Fruit fly (Drosophila melanogaster) whole organism, embryonic: ENCODE results near the gene Mkk4.

Source experiments
- Blimp-1 ChIP-seq: fragments of 200-800 bp; sonication (Bioruptor generic); optimal IDR thresholded peaks from 3 replicates; lab custom pipeline; 2018; ENCODE audit warnings: missing biosample characterization, missing genetic modification characterization, mild to moderate bottlenecking, moderate library complexity, missing genetic modification reagents
- CG10959 ChIP-seq: fragments of 200-800 bp; sonication (Bioruptor generic); IDR thresholded peaks from 2 replicates; pipeline ENCODE4 v1.3.6; 2022; ENCODE audit warnings: missing biosample characterization, missing genetic modification characterization
- CG11504 ChIP-seq: fragments of 200-800 bp; sonication (Bioruptor generic); optimal IDR thresholded peaks from 3 replicates; lab custom pipeline; 2019; ENCODE audit warnings: missing biosample characterization, mild to moderate bottlenecking, missing genetic modification characterization, moderate library complexity
- CG12071 ChIP-seq: fragments of 200-800 bp; sonication (Bioruptor generic); optimal IDR thresholded peaks from 3 replicates; lab custom pipeline; 2018; ENCODE audit warnings: missing biosample characterization, mild to moderate bottlenecking, missing genetic modification characterization
- CG1233 ChIP-seq: fragments of 200-800 bp; sonication (Bioruptor generic); optimal IDR thresholded peaks from 4 replicates; lab custom pipeline; 2018; ENCODE audit warnings: missing biosample characterization, mild to moderate bottlenecking, missing genetic modification characterization
- CG13775 ChIP-seq: fragments of 200-800 bp; sonication (Bioruptor generic); optimal IDR thresholded peaks from 3 replicates; lab custom pipeline; 2017; ENCODE audit warnings: missing biosample characterization, mild to moderate bottlenecking, missing genetic modification characterization
- CG14050 ChIP-seq: fragments of 200-800 bp; sonication (Bioruptor generic); IDR thresholded peaks from 3 replicates; pipeline ENCODE4 v1.3.6; 2022; ENCODE audit warnings: missing biosample characterization, missing genetic modification characterization
- CG2129 ChIP-seq: fragments of 200-800 bp; sonication (Bioruptor generic); IDR thresholded peaks from 2 replicates; pipeline ENCODE4 v1.3.6; 2022; ENCODE audit warnings: missing biosample characterization, missing genetic modification characterization; ENCODE audit not compliant: partially characterized antibody
- CG30020 ChIP-seq: fragments of 200-800 bp; optimal IDR thresholded peaks from 2 replicates; lab custom pipeline; 2019; ENCODE audit warnings: missing biosample characterization, mild to moderate bottlenecking, missing genetic modification characterization, moderate library complexity
- CG3065 ChIP-seq: fragments of 200-800 bp; sonication (Bioruptor generic); optimal IDR thresholded peaks from 2 replicates; lab custom pipeline; 2016; ENCODE audit warnings: missing biosample characterization, missing genetic modification characterization
- CG31224 ChIP-seq: fragments of 200-800 bp; sonication (Bioruptor generic); IDR thresholded peaks from 2 replicates; pipeline ENCODE4 v1.3.6; 2022; ENCODE audit warnings: missing biosample characterization, missing genetic modification characterization
- CG34376 ChIP-seq: fragments of 200-800 bp; sonication (Bioruptor generic); optimal IDR thresholded peaks from 2 replicates; lab custom pipeline; 2018; ENCODE audit warnings: missing biosample characterization, mild to moderate bottlenecking, missing genetic modification characterization
- CG34422 ChIP-seq: fragments of 200-800 bp; sonication (Bioruptor generic); IDR thresholded peaks from 3 replicates; pipeline ENCODE4 v1.3.6; 2022; ENCODE audit warnings: missing biosample characterization, missing genetic modification characterization
- CG4282 ChIP-seq: fragments of 200-800 bp; sonication (Bioruptor generic); optimal IDR thresholded peaks from 2 replicates; lab custom pipeline; 2016; ENCODE audit warnings: missing biosample characterization, missing genetic modification characterization
- CG4328 ChIP-seq: fragments of 200-800 bp; sonication (Bioruptor generic); optimal IDR thresholded peaks from 3 replicates; lab custom pipeline; 2017; ENCODE audit warnings: missing biosample characterization, missing genetic modification reagents, missing genetic modification characterization
- CG43689 ChIP-seq: fragments of 200-800 bp; sonication (Bioruptor generic); IDR thresholded peaks from 2 replicates; pipeline ENCODE4 v1.3.6; 2022; ENCODE audit warnings: missing biosample characterization, missing genetic modification characterization
- CG5953 ChIP-seq: fragments of 200-800 bp; sonication (Bioruptor generic); IDR thresholded peaks from 2 replicates; pipeline ENCODE4 v1.3.6; 2022; ENCODE audit warnings: missing biosample characterization, missing genetic modification characterization
- CG6689 ChIP-seq: fragments of 200-800 bp; sonication (Bioruptor generic); IDR thresholded peaks from 2 replicates; pipeline ENCODE4 v1.3.6; 2022; ENCODE audit warnings: missing biosample characterization, missing genetic modification characterization
- CG6854 ChIP-seq: fragments of 200-800 bp; sonication (Bioruptor generic); optimal IDR thresholded peaks from 3 replicates; lab custom pipeline; 2017; ENCODE audit warnings: missing biosample characterization, mild to moderate bottlenecking, missing genetic modification characterization
- CG7271 ChIP-seq: fragments of 200-800 bp; sonication (Bioruptor generic); optimal IDR thresholded peaks from 2 replicates; lab custom pipeline; 2018; ENCODE audit warnings: missing biosample characterization, mild to moderate bottlenecking, missing genetic modification characterization, moderate library complexity
- CG8944 ChIP-seq: fragments of 200-800 bp; sonication (Bioruptor generic); optimal IDR thresholded peaks from 3 replicates; lab custom pipeline; 2016; ENCODE audit warnings: missing biosample characterization, missing genetic modification characterization
- CG9727 ChIP-seq: fragments of 200-800 bp; sonication (Bioruptor generic); optimal IDR thresholded peaks from 3 replicates; lab custom pipeline; 2017; ENCODE audit warnings: missing biosample characterization, mild to moderate bottlenecking, missing genetic modification characterization
- D19A ChIP-seq: fragments of 200-800 bp; optimal IDR thresholded peaks from 3 replicates; lab custom pipeline; 2019; ENCODE audit warnings: missing biosample characterization, mild to moderate bottlenecking, missing genetic modification characterization, moderate library complexity
- Fer3 ChIP-seq: fragments of 200-800 bp; sonication (Bioruptor generic); optimal IDR thresholded peaks from 2 replicates; lab custom pipeline; 2018; ENCODE audit warnings: missing biosample characterization, mild to moderate bottlenecking, missing genetic modification characterization, moderate library complexity
- H15 ChIP-seq: fragments of 200-800 bp; sonication (Bioruptor generic); IDR thresholded peaks from 3 replicates; pipeline ENCODE4 v1.3.6; 2022; ENCODE audit warnings: missing biosample characterization, missing genetic modification characterization
- HLH54F ChIP-seq: fragments of 200-800 bp; sonication (Bioruptor generic); optimal IDR thresholded peaks from 3 replicates; lab custom pipeline; 2016; ENCODE audit warnings: missing biosample characterization, missing genetic modification characterization
- HLHmδ ChIP-seq: fragments of 200-800 bp; sonication (Bioruptor generic); optimal IDR thresholded peaks from 2 replicates; lab custom pipeline; 2018; ENCODE audit warnings: missing biosample characterization, mild to moderate bottlenecking, missing genetic modification characterization, moderate library complexity
- Hand ChIP-seq: fragments of 200-800 bp; sonication (Bioruptor generic); optimal IDR thresholded peaks from 2 replicates; lab custom pipeline; 2017; ENCODE audit warnings: mild to moderate bottlenecking, missing biosample characterization, missing genetic modification reagents, missing genetic modification characterization
- HmgD ChIP-seq: fragments of 200-800 bp; sonication (Bioruptor generic); optimal IDR thresholded peaks from 3 replicates; lab custom pipeline; 2016; ENCODE audit warnings: missing biosample characterization, missing genetic modification characterization
- Mes4 ChIP-seq: fragments of 200-800 bp; sonication (Bioruptor generic); optimal IDR thresholded peaks from 2 replicates; lab custom pipeline; 2016; ENCODE audit warnings: missing biosample characterization, missing genetic modification characterization
- Nf-YC ChIP-seq: fragments of 200-800 bp; optimal IDR thresholded peaks from 3 replicates; lab custom pipeline; 2019; ENCODE audit warnings: missing biosample characterization, mild to moderate bottlenecking, missing genetic modification characterization, moderate library complexity
- TFAM ChIP-seq: fragments of 200-800 bp; sonication (Bioruptor generic); optimal IDR thresholded peaks from 2 replicates; lab custom pipeline; 2017; ENCODE audit warnings: missing biosample characterization, missing genetic modification characterization, inconsistent platforms
- Trl ChIP-seq, 3 experiments: fragments of >200 bp in 2 of 3; fragments of 200-800 bp in 1 of 3; sonication (Bioruptor generic) in 1 of 3; optimal IDR thresholded peaks; 2 replicates in 1 of 3; 3 replicates in 2 of 3; lab custom pipeline; 2016 to 2017; ENCODE audit warnings: missing biosample characterization in 1 of 3, missing genetic modification characterization in 1 of 3
- Xbp1 ChIP-seq: fragments of 200-800 bp; sonication (Bioruptor generic); optimal IDR thresholded peaks from 3 replicates; lab custom pipeline; 2016; ENCODE audit warnings: missing biosample characterization, mild to moderate bottlenecking, missing genetic modification characterization
- ato ChIP-seq: fragments of 200-800 bp; sonication (Bioruptor generic); IDR thresholded peaks from 2 replicates; pipeline ENCODE4 v1.3.6; 2022; ENCODE audit warnings: missing biosample characterization, missing genetic modification characterization; ENCODE audit not compliant: partially characterized antibody
- cato ChIP-seq: fragments of 200-800 bp; sonication (Bioruptor generic); optimal IDR thresholded peaks from 2 replicates; lab custom pipeline; 2016; ENCODE audit warnings: missing biosample characterization, missing genetic modification characterization, borderline replicate concordance
- caup ChIP-seq: fragments of 200-800 bp; sonication (Bioruptor generic); optimal IDR thresholded peaks from 3 replicates; lab custom pipeline; 2017; ENCODE audit warnings: missing biosample characterization, mild to moderate bottlenecking, missing genetic modification characterization, moderate library complexity; ENCODE audit not compliant: severe bottlenecking
- corto ChIP-seq: fragments of 200-800 bp; sonication (Bioruptor generic); optimal IDR thresholded peaks from 2 replicates; lab custom pipeline; 2016; ENCODE audit warnings: missing biosample characterization, mild to moderate bottlenecking, missing genetic modification characterization, moderate library complexity
- disco-r ChIP-seq: fragments of 200-800 bp; sonication (Bioruptor generic); optimal IDR thresholded peaks from 2 replicates; lab custom pipeline; 2016; ENCODE audit warnings: missing biosample characterization, missing genetic modification characterization
- eve ChIP-seq, 2 experiments: fragments of >200 bp; optimal IDR thresholded peaks; 2 replicates each; lab custom pipeline; 2017; ENCODE audit warnings: missing biosample characterization in 2 of 2, missing genetic modification characterization in 2 of 2
- ftz-f1 ChIP-seq: fragments of 200-800 bp; sonication (Bioruptor generic); optimal IDR thresholded peaks from 2 replicates; lab custom pipeline; 2016; ENCODE audit warnings: missing biosample characterization, missing genetic modification characterization
- h ChIP-seq: fragments of >200 bp; optimal IDR thresholded peaks from 2 replicates; lab custom pipeline; 2017
- hb ChIP-seq: fragments of 200-800 bp; sonication (Bioruptor generic); IDR thresholded peaks from 3 replicates; pipeline ENCODE4 v1.3.6; 2022; ENCODE audit warnings: missing biosample characterization, missing genetic modification characterization; ENCODE audit not compliant: partially characterized antibody
- her ChIP-seq: fragments of 200-800 bp; sonication (Bioruptor generic); optimal IDR thresholded peaks from 2 replicates; lab custom pipeline; 2016; ENCODE audit warnings: missing biosample characterization, missing genetic modification characterization
- klu ChIP-seq: fragments of 200-800 bp; sonication (Bioruptor generic); IDR thresholded peaks from 2 replicates; pipeline ENCODE4 v1.3.6; 2022; ENCODE audit warnings: missing biosample characterization, missing genetic modification characterization
- nmo ChIP-seq: fragments of 200-800 bp; sonication (Bioruptor generic); optimal IDR thresholded peaks from 2 replicates; lab custom pipeline; 2018; ENCODE audit warnings: missing biosample characterization, mild to moderate bottlenecking, missing genetic modification characterization, moderate library complexity
- shn ChIP-seq: fragments of 200-800 bp; sonication (Bioruptor generic); optimal IDR thresholded peaks from 3 replicates; lab custom pipeline; 2016; ENCODE audit warnings: missing biosample characterization, missing genetic modification characterization
- slou ChIP-seq: fragments of 200-800 bp; sonication (Bioruptor generic); optimal IDR thresholded peaks from 3 replicates; lab custom pipeline; 2016; ENCODE audit warnings: missing biosample characterization, missing genetic modification characterization
- sr ChIP-seq: fragments of 200-800 bp; sonication (Bioruptor generic); IDR thresholded peaks from 3 replicates; pipeline ENCODE4 v1.3.6; 2022; ENCODE audit warnings: missing biosample characterization, missing genetic modification characterization
- trh ChIP-seq: fragments of 200-800 bp; sonication (Bioruptor generic); optimal IDR thresholded peaks from 2 replicates; lab custom pipeline; 2016; ENCODE audit warnings: missing biosample characterization, missing genetic modification characterization

Gene Mkk4

DNA sequence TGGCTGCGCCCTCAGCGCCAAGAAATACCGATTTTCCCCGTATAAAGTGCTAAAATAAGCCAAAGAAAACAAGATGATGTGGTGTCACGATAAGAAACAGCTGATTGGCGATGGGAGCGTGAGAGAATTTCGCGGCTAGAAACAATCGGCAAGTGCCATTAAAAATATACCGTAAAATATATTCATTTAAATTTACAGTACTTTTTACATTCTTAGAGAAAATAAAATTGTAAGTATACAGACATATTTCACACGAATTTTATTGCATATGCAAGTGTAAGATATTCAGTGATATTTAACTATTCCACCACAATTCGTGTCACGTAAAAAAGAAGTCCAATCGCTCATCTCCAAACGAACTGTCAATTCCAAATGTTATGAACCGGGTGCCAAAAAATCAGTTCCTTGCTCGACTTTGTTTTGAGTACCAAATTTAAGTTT lies 26.0 kb upstream of the Mkk4 start, which contains the start of the genes Unc50, CG11755 and CG8043 (continued):
- TF ChIP-seq CG7271 (tag; lab: Kevin White, UChicago), result peak; percentile 30
- TF ChIP-seq CG12071 (GFP tag; lab: Kevin White, UChicago), result no peak
- TF ChIP-seq CG8944 (GFP tag; lab: Kevin White, UChicago), result peak; percentile 51
- peak; percentile 69 for TF ChIP-seq HLH54F
- no peak for TF ChIP-seq TFAM (GFP tag; lab: Kevin White, UChicago)
- TF ChIP-seq eve (GFP tag; optimal IDR thresholded peaks at IDR 0.05; lab: Kevin White, UChicago), result no peak
- TF ChIP-seq CG31224 (GFP tag; lab: Robert Waterston, UW), result peak; percentile 43
- peak; percentile 19 for TF ChIP-seq trh
- peak; percentile 86 for TF ChIP-seq CG13775 (GFP tag; lab: Kevin White, UChicago)
- TF ChIP-seq CG5953 (GFP tag; lab: Robert Waterston, UW), result no peak
- TF ChIP-seq Trl (optimal IDR thresholded peaks at IDR 0.05; lab: Kevin White, UChicago), result no peak
- peak; percentile 56 for TF ChIP-seq Trl (GFP tag; optimal IDR thresholded peaks at IDR 0.05; lab: Kevin White, UChicago)
- peak; percentile 27 for TF ChIP-seq Mes4 (GFP tag; lab: Kevin White, UChicago)
- TF ChIP-seq ato (GFP tag; lab: Robert Waterston, UW), result peak; percentile 74; the same call in 1 of the 2 replicates
- TF ChIP-seq CG1233 (GFP tag; lab: Kevin White, UChicago), result peak; percentile 70
- TF ChIP-seq CG34376 (GFP tag; lab: Kevin White, UChicago), result peak; percentile 79
- peak; percentile 99 for TF ChIP-seq CG2129 (GFP tag; lab: Robert Waterston, UW)
- no peak for TF ChIP-seq Hand
- TF ChIP-seq slou (GFP tag; lab: Kevin White, UChicago), result peak; percentile 78
- peak; percentile 53 for TF ChIP-seq disco-r (GFP tag; lab: Kevin White, UChicago)
- peak; percentile 74; the same call in 1 of the 2 replicates for TF ChIP-seq klu (GFP tag; lab: Robert Waterston, UW)
- TF ChIP-seq CG4282 (GFP tag; lab: Kevin White, UChicago), result no peak
- peak; percentile 92 for TF ChIP-seq nmo (GFP tag; lab: Kevin White, UChicago)
- TF ChIP-seq HmgD (GFP tag; lab: Kevin White, UChicago), result peak; percentile 10
- no peak for TF ChIP-seq her
- TF ChIP-seq CG10959 (GFP tag; lab: Robert Waterston, UW), result peak; percentile 44
- TF ChIP-seq CG6689, result peak; percentile 74
- TF ChIP-seq Nf-YC (tag; lab: Kevin White, UChicago), result peak; percentile 71
- peak; percentile 74 for TF ChIP-seq CG30020 (tag; lab: Kevin White, UChicago)
- peak; percentile 69; the same call in 2 of the 3 replicates for TF ChIP-seq H15 (GFP tag; lab: Robert Waterston, UW)
- TF ChIP-seq sr (GFP tag; lab: Robert Waterston, UW), result no peak
- no peak for TF ChIP-seq CG6854 (GFP tag; lab: Kevin White, UChicago)
- TF ChIP-seq D19A (tag; lab: Kevin White, UChicago), result peak; percentile 69
- TF ChIP-seq CG11504 (tag; lab: Kevin White, UChicago), result peak; percentile 80
- TF ChIP-seq caup (GFP tag; lab: Kevin White, UChicago), result peak; percentile 52
- no peak for TF ChIP-seq HLHmδ (GFP tag; lab: Kevin White, UChicago)
- TF ChIP-seq Blimp-1 (GFP tag; lab: Kevin White, UChicago), result no peak
- peak; percentile 72 for TF ChIP-seq corto
- no peak for TF ChIP-seq CG34422 (GFP tag; lab: Robert Waterston, UW)
- TF ChIP-seq CG9727 (GFP tag; lab: Kevin White, UChicago), result peak; percentile 82
- peak; percentile 31 for TF ChIP-seq CG4328 (GFP tag; lab: Kevin White, UChicago)
- TF ChIP-seq Xbp1 (GFP tag; lab: Kevin White, UChicago), result peak; percentile 91
- TF ChIP-seq Fer3 (tag; lab: Kevin White, UChicago), result peak; percentile 70
- peak; percentile 99 for TF ChIP-seq hb (GFP tag; lab: Robert Waterston, UW)
- peak; percentile 25; the same call in 1 of the 3 replicates for TF ChIP-seq CG14050
- peak; percentile 45 for TF ChIP-seq shn (GFP tag; lab: Kevin White, UChicago)
- no peak for TF ChIP-seq CG43689 (GFP tag; lab: Robert Waterston, UW)
- TF ChIP-seq h, result no peak
- peak; percentile 48 for TF ChIP-seq CG3065 (GFP tag; lab: Kevin White, UChicago)
- TF ChIP-seq cato (GFP tag; lab: Kevin White, UChicago), result peak; percentile 44
- no peak for TF ChIP-seq ftz-f1
